Fruit fly (Drosophila melanogaster): ENCODE measurements around the gene hec.

DNA sequence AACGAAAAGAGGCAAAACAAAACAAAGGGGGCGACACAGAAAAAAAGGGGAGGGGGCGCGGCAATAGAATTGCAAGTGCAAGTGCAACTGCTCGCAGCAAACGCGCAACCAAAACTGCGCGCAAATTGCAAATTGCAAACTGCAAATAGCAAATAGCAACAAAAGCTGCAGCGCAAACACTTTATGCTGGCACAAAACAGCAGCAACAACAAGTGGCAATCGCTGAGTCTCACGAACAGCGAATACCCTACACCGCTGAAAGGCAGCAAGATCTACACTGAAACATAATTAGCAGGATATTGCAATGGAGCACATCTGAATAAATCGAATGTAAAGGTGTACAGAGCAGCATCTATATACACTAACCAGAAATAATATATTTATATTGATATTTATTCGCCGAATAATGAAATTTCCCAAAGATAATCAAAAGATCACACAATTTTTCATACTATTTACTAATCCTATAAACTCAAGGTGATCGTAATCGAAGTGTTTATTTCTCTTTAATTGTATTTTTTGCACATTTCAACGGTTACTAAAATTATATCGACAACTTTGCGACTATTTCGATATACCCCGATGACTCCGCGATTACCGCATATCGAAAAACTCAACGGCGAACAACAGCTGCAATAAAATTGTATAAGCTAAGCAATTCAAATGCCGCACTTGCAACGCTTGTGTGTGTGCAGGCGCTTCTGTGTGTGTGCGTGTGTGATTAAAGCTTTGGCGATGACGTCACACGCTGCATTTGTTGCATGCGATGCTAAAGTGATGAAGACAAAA lies 51.2 kb downstream of the hec start, which contains the start of gene CG4404:
- TF ChIP-seq insv (optimal IDR thresholded peaks at IDR 0.05) (no peak), ttk (optimal IDR thresholded peaks at IDR 0.05) (no peak), Myc (optimal IDR thresholded peaks at IDR 0.05) (no peak), psq (optimal IDR thresholded peaks at IDR 0.05) (no peak), h (optimal IDR thresholded peaks at IDR 0.05) (no peak), Sin3A (optimal IDR thresholded peaks at IDR 0.05) (no peak)

Data from Kc167 (cell line).